Worm (Caenorhabditis elegans) whole organism, young adult: ENCODE measurements around the gene chil-10.

Experiments
- B0035.1 ChIP-seq: sonication (generic microtip); optimal IDR thresholded peaks from 2 replicates; lab custom pipeline; 2016; ENCODE audit warnings: missing genetic modification characterization, mild to moderate bottlenecking, missing compliant biosample characterization, missing genotype, missing genetic modification reagents
- B0261.1 ChIP-seq: sonication (generic microtip); optimal IDR thresholded peaks from 2 replicates; lab custom pipeline; 2016; ENCODE audit warnings: mild to moderate bottlenecking, missing genetic modification characterization, moderate library complexity, missing compliant biosample characterization
- D2030.7 ChIP-seq: fragments of 200-800 bp; sonication (Bioruptor generic); IDR thresholded peaks from 2 replicates; pipeline ENCODE4 v1.3.6; 2022; ENCODE audit warnings: missing genetic modification reagents, missing genetic modification characterization, missing compliant biosample characterization
- F23B12.7 ChIP-seq: sonication (generic microtip); optimal IDR thresholded peaks from 2 replicates; lab custom pipeline; 2017; ENCODE audit warnings: missing genetic modification characterization, mild to moderate bottlenecking, missing compliant biosample characterization, antibody characterized with exemption, moderate library complexity; ENCODE audit not compliant: insufficient read depth
- K11D2.4 ChIP-seq: fragments of 200-800 bp; sonication (Bioruptor generic); IDR thresholded peaks from 2 replicates; pipeline ENCODE4 v1.3.6; 2022; ENCODE audit warnings: missing genetic modification reagents, missing genetic modification characterization, missing compliant biosample characterization
- Y53F4B.3 ChIP-seq: fragments of 200-800 bp; sonication (Bioruptor generic); IDR thresholded peaks from 2 replicates; pipeline ENCODE4 v1.3.6; 2022; ENCODE audit warnings: missing genetic modification reagents, missing genetic modification characterization, missing compliant biosample characterization
- Y95B8A.8 ChIP-seq: fragments of 200-800 bp; sonication (Bioruptor generic); IDR thresholded peaks from 2 replicates; pipeline ENCODE4 v1.3.6; 2022; ENCODE audit warnings: missing genetic modification reagents, missing genetic modification characterization, missing compliant biosample characterization
- ZK185.1 ChIP-seq: sonication (generic microtip); optimal IDR thresholded peaks from 2 replicates; lab custom pipeline; 2016; ENCODE audit warnings: mild to moderate bottlenecking, missing genetic modification characterization, missing compliant biosample characterization; ENCODE audit not compliant: poor library complexity, severe bottlenecking
- ama-1 ChIP-seq, 3 experiments: fragments of 150-350 bp in 1 of 3; sonication (generic microtip) in 2 of 3; optimal IDR thresholded peaks; 2 replicates each; lab custom pipeline; 2014 to 2018; ENCODE audit warnings: missing biosample characterization in 2 of 3, missing genetic modification characterization in 2 of 3, missing genetic modification reagents in 2 of 3
- aptf-3 ChIP-seq: fragments of 200-800 bp; sonication (Bioruptor generic); IDR thresholded peaks from 2 replicates; pipeline ENCODE4 v1.3.6; 2022; ENCODE audit warnings: missing genetic modification characterization, missing compliant biosample characterization
- atf-7 ChIP-seq: sonication (generic microtip); optimal IDR thresholded peaks from 2 replicates; lab custom pipeline; 2017; ENCODE audit warnings: mild to moderate bottlenecking, missing genetic modification characterization, missing compliant biosample characterization
- athp-1 ChIP-seq: sonication (generic microtip); optimal IDR thresholded peaks from 2 replicates; lab custom pipeline; 2017; ENCODE audit warnings: mild to moderate bottlenecking, missing genetic modification characterization, missing compliant biosample characterization
- attf-3 ChIP-seq: fragments of 200-800 bp; sonication (Bioruptor generic); conservative IDR thresholded peaks from 2 replicates; pipeline ENCODE4 v1.3.6; 2022; ENCODE audit warnings: missing genetic modification reagents, missing genetic modification characterization, missing compliant biosample characterization
- ccch-3 ChIP-seq: fragments of 200-800 bp; sonication (Bioruptor generic); optimal IDR thresholded peaks from 2 replicates; lab custom pipeline; 2018; ENCODE audit warnings: mild to moderate bottlenecking, missing genetic modification characterization, missing compliant biosample characterization
- ceh-100 ChIP-seq: fragments of 200-800 bp; sonication (Bioruptor generic); IDR thresholded peaks from 2 replicates; pipeline ENCODE4 v1.3.6; 2022; ENCODE audit warnings: missing genetic modification reagents, missing genetic modification characterization, missing compliant biosample characterization
- ceh-27 ChIP-seq: fragments of 200-800 bp; sonication (Bioruptor generic); optimal IDR thresholded peaks from 2 replicates; lab custom pipeline; 2018; ENCODE audit warnings: mild to moderate bottlenecking, missing genetic modification characterization, moderate library complexity, missing compliant biosample characterization
- ceh-58 ChIP-seq: fragments of 200-800 bp; sonication (Bioruptor generic); IDR thresholded peaks from 2 replicates; pipeline ENCODE4 v1.3.6; 2022; ENCODE audit warnings: missing genetic modification characterization, missing compliant biosample characterization
- chd-7 ChIP-seq: sonication (generic microtip); optimal IDR thresholded peaks from 2 replicates; lab custom pipeline; 2016; ENCODE audit warnings: mild to moderate bottlenecking, missing genetic modification characterization, moderate library complexity, missing compliant biosample characterization
- egl-18 ChIP-seq: fragments of 200-800 bp; sonication (Bioruptor generic); IDR thresholded peaks from 2 replicates; pipeline ENCODE4 v1.3.6; 2022; ENCODE audit warnings: missing genetic modification reagents, missing genetic modification characterization, missing compliant biosample characterization
- fkh-3 ChIP-seq: sonication (generic microtip); optimal IDR thresholded peaks from 2 replicates; lab custom pipeline; 2016; ENCODE audit warnings: mild to moderate bottlenecking, missing genetic modification characterization, missing compliant biosample characterization
- gei-17 ChIP-seq: fragments of 200-800 bp; sonication (Bioruptor generic); optimal IDR thresholded peaks from 2 replicates; lab custom pipeline; 2018; ENCODE audit warnings: mild to moderate bottlenecking, missing genetic modification characterization, missing compliant biosample characterization
- him-1 ChIP-seq: sonication (generic microtip); optimal IDR thresholded peaks from 2 replicates; lab custom pipeline; 2016; ENCODE audit warnings: missing genotype, missing genetic modification reagents, missing genetic modification characterization, missing compliant biosample characterization
- hlh-12 ChIP-seq: sonication (generic microtip); optimal IDR thresholded peaks from 2 replicates; lab custom pipeline; 2016; ENCODE audit warnings: missing genetic modification characterization, missing compliant biosample characterization
- hmg-20 ChIP-seq: fragments of 200-800 bp; sonication (Bioruptor generic); IDR thresholded peaks from 2 replicates; pipeline ENCODE4 v1.3.6; 2022; ENCODE audit warnings: missing genetic modification reagents, missing genetic modification characterization, missing compliant biosample characterization
- hsf-1 ChIP-seq: fragments of 200-800 bp; sonication (Bioruptor generic); IDR thresholded peaks from 2 replicates; pipeline ENCODE4 v1.3.6; 2022; ENCODE audit warnings: missing genetic modification reagents, missing genetic modification characterization, missing compliant biosample characterization
- let-526 ChIP-seq: fragments of 200-800 bp; sonication (Bioruptor generic); IDR thresholded peaks from 2 replicates; pipeline ENCODE4 v1.3.6; 2022; ENCODE audit warnings: missing genetic modification reagents, missing genetic modification characterization, missing compliant biosample characterization
- lsy-27 ChIP-seq: sonication (generic microtip); optimal IDR thresholded peaks from 2 replicates; lab custom pipeline; 2017; ENCODE audit warnings: missing genetic modification characterization, mild to moderate bottlenecking, missing compliant biosample characterization, antibody characterized with exemption, missing genotype, borderline replicate concordance; ENCODE audit not compliant: insufficient read depth
- mcd-1 ChIP-seq: fragments of 200-800 bp; sonication (Bioruptor generic); IDR thresholded peaks from 2 replicates; pipeline ENCODE4 v1.3.6; 2022; ENCODE audit warnings: missing genetic modification reagents, missing genetic modification characterization, missing compliant biosample characterization
- mes-4 ChIP-seq: sonication (generic microtip); optimal IDR thresholded peaks from 2 replicates; lab custom pipeline; 2016; ENCODE audit warnings: missing genotype, missing genetic modification characterization, missing compliant biosample characterization
- nfya-1 ChIP-seq: sonication (generic microtip); optimal IDR thresholded peaks from 2 replicates; lab custom pipeline; 2017; ENCODE audit warnings: antibody characterized with exemption, missing compliant biosample characterization, missing genetic modification characterization, borderline replicate concordance; ENCODE audit not compliant: insufficient read depth
- nfyb-1 ChIP-seq: fragments of 200-800 bp; sonication (Bioruptor generic); IDR thresholded peaks from 2 replicates; pipeline ENCODE4 v1.3.6; 2022; ENCODE audit warnings: missing genetic modification reagents, missing genetic modification characterization, missing compliant biosample characterization
- nhr-27 ChIP-seq: fragments of 200-800 bp; sonication (Bioruptor generic); optimal IDR thresholded peaks from 2 replicates; lab custom pipeline; 2018; ENCODE audit warnings: mild to moderate bottlenecking, missing genetic modification characterization, moderate library complexity, missing compliant biosample characterization
- nhr-90 ChIP-seq: sonication (generic microtip); optimal IDR thresholded peaks from 2 replicates; lab custom pipeline; 2016; ENCODE audit warnings: missing genotype, mild to moderate bottlenecking, missing genetic modification characterization, missing compliant biosample characterization
- rcor-1 ChIP-seq: fragments of 200-800 bp; sonication (Bioruptor generic); IDR thresholded peaks from 2 replicates; pipeline ENCODE4 v1.3.6; 2022; ENCODE audit warnings: missing genetic modification reagents, missing genetic modification characterization, missing compliant biosample characterization
- rpc-1 ChIP-seq, 2 experiments: fragments of 150-350 bp in 1 of 2; sonication (generic microtip) in 1 of 2; optimal IDR thresholded peaks; 2 replicates each; lab custom pipeline; 2014 to 2018; ENCODE audit warnings: missing biosample characterization in 1 of 2, missing genetic modification characterization in 1 of 2, missing genetic modification reagents in 1 of 2, missing genotype in 1 of 2
- sdz-38 ChIP-seq: sonication (generic microtip); optimal IDR thresholded peaks from 2 replicates; lab custom pipeline; 2016; ENCODE audit warnings: missing genotype, missing genetic modification characterization, missing compliant biosample characterization
- snpc-4 ChIP-seq, 5 experiments: fragments of 150-350 bp in 1 of 5; sonication (generic microtip) in 4 of 5; optimal IDR thresholded peaks; 2 replicates each; lab custom pipeline; 2014 to 2018; ENCODE audit warnings: missing genetic modification characterization in 5 of 5, missing biosample characterization in 3 of 5, antibody characterized with exemption in 2 of 5, mild to moderate bottlenecking in 2 of 5, missing compliant biosample characterization in 2 of 5, missing genotype in 2 of 5, moderate library complexity in 2 of 5, missing genetic modification reagents in 1 of 5
- somi-1 ChIP-seq: fragments of 200-800 bp; sonication (Bioruptor generic); optimal IDR thresholded peaks from 2 replicates; lab custom pipeline; 2018; ENCODE audit warnings: mild to moderate bottlenecking, missing genetic modification characterization, missing compliant biosample characterization
- tbp1 ChIP-seq: fragments of 200-800 bp; sonication (Bioruptor generic); optimal IDR thresholded peaks from 2 replicates; lab custom pipeline; 2018; ENCODE audit warnings: mild to moderate bottlenecking, missing genetic modification characterization, missing compliant biosample characterization
- tbx-9 ChIP-seq: sonication (generic microtip); optimal IDR thresholded peaks from 2 replicates; lab custom pipeline; 2016; ENCODE audit warnings: borderline replicate concordance, missing genetic modification characterization, inconsistent platforms, missing compliant biosample characterization
- tlf-1 ChIP-seq: fragments of 200-800 bp; sonication (Bioruptor generic); optimal IDR thresholded peaks from 2 replicates; lab custom pipeline; 2018; ENCODE audit warnings: mild to moderate bottlenecking, missing genetic modification characterization, missing compliant biosample characterization
- xnd-1 ChIP-seq: sonication (generic microtip); optimal IDR thresholded peaks from 2 replicates; lab custom pipeline; 2016; ENCODE audit warnings: missing genotype, missing genetic modification reagents, missing genetic modification characterization, missing compliant biosample characterization
- zfh-2 ChIP-seq: fragments of 200-800 bp; sonication (Bioruptor generic); conservative IDR thresholded peaks from 2 replicates; pipeline ENCODE4 v1.3.6; 2022; ENCODE audit warnings: missing genetic modification reagents, missing genetic modification characterization, missing compliant biosample characterization
- zim-3 ChIP-seq: sonication (generic microtip); optimal IDR thresholded peaks from 2 replicates; lab custom pipeline; 2017; ENCODE audit warnings: mild to moderate bottlenecking, missing genetic modification characterization, moderate library complexity, missing compliant biosample characterization
- ztf-18 ChIP-seq: sonication (generic microtip); optimal IDR thresholded peaks from 2 replicates; lab custom pipeline; 2016; ENCODE audit warnings: missing genotype, mild to moderate bottlenecking, missing genetic modification characterization, missing compliant biosample characterization
- ztf-22 ChIP-seq: fragments of 200-800 bp; sonication (Bioruptor generic); optimal IDR thresholded peaks from 2 replicates; lab custom pipeline; 2018; ENCODE audit warnings: mild to moderate bottlenecking, missing genetic modification characterization, moderate library complexity, missing compliant biosample characterization
- ztf-26 ChIP-seq: sonication (generic microtip); optimal IDR thresholded peaks from 2 replicates; lab custom pipeline; 2017; ENCODE audit warnings: missing genetic modification characterization, missing compliant biosample characterization
- ztf-28 ChIP-seq: fragments of 200-800 bp; sonication (Bioruptor generic); IDR thresholded peaks from 2 replicates; pipeline ENCODE4 v1.3.6; 2022; ENCODE audit warnings: missing genetic modification reagents, missing genetic modification characterization, missing compliant biosample characterization
- ztf-6 ChIP-seq: fragments of 200-800 bp; sonication (Bioruptor generic); IDR thresholded peaks from 2 replicates; pipeline ENCODE4 v1.3.6; 2022; ENCODE audit warnings: missing genetic modification reagents, missing genetic modification characterization, missing compliant biosample characterization

The chil-10 gene

DNA sequence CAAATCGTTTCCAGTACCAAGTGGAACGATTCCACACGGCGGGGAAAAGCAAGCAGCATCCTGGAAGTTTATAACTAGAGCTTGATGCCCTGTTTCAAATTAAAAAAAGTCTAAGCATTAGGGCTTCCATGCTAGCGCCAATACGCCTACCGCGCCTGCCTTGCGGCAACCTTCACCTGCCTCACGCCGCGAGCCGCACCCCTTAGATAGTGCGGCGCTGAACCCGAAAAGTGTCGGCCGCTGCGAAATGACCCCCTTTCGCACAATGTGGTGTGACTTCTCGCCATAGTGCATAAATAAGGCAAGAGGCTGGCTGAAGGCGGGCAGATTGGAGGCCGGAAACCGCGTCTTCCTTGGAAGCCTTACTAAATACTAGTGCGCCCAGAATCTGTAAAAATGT lies 28.8 kb downstream of the chil-10 start (continued):
- no peak for TF ChIP-seq tbx-9
- no peak for TF ChIP-seq ztf-18 (tag; lab: Kevin White, UChicago)
- no peak for TF ChIP-seq ZK185.1 (tag; lab: Kevin White, UChicago)
- TF ChIP-seq fkh-3 (tag; lab: Kevin White, UChicago) = no peak
- TF ChIP-seq ceh-58 (GFP tag; lab: Robert Waterston, UW) = no peak
- TF ChIP-seq somi-1 (GFP tag; lab: Kevin White, UChicago) = no peak
- TF ChIP-seq athp-1 = no peak
- TF ChIP-seq sdz-38 = no peak
- no peak for TF ChIP-seq xnd-1
- TF ChIP-seq nfya-1 (tag; lab: Kevin White, UChicago) = no peak
- TF ChIP-seq let-526 (GFP tag; lab: Robert Waterston, UW) = no peak
- no peak for TF ChIP-seq nhr-27 (tag; lab: Kevin White, UChicago)
- TF ChIP-seq ccch-3 = no peak
- 0 out of 2 replicates have a peak, but pooled peaks have one; percentile 11 for TF ChIP-seq egl-18 (GFP tag; lab: Robert Waterston, UW)
- TF ChIP-seq him-1 (tag; lab: Kevin White, UChicago) = no peak
- TF ChIP-seq hlh-12 = no peak
- TF ChIP-seq D2030.7 = no peak
- TF ChIP-seq atf-7 (tag; lab: Kevin White, UChicago) = no peak
- no peak for TF ChIP-seq F23B12.7
- TF ChIP-seq B0261.1 (tag; lab: Kevin White, UChicago) = no peak
- TF ChIP-seq mcd-1 (GFP tag; lab: Robert Waterston, UW) = 0 out of 2 replicates have a peak, but pooled peaks have one; percentile 16
- TF ChIP-seq Y95B8A.8 (GFP tag; lab: Robert Waterston, UW) = no peak
- TF ChIP-seq rpc-1 (optimal IDR thresholded peaks at IDR 0.05; lab: Kevin White, UChicago) = no peak
- TF ChIP-seq rpc-1 (tag; optimal IDR thresholded peaks at IDR 0.05; lab: Kevin White, UChicago) = no peak
- TF ChIP-seq zfh-2 = peak; percentile 90
- TF ChIP-seq nfyb-1 (GFP tag; lab: Robert Waterston, UW) = no peak
- TF ChIP-seq B0035.1 (tag; lab: Kevin White, UChicago) = no peak
- TF ChIP-seq ztf-22 (GFP tag; lab: Kevin White, UChicago) = no peak
- no peak for TF ChIP-seq ztf-26 (tag; lab: Kevin White, UChicago)
- TF ChIP-seq snpc-4 (GFP tag; optimal IDR thresholded peaks at IDR 0.05; lab: Kevin White, UChicago) = peak; percentile 61
- TF ChIP-seq snpc-4 (tag; optimal IDR thresholded peaks at IDR 0.05; lab: Kevin White, UChicago) = peak; percentile 37 to 87 (median 72)
- TF ChIP-seq Y53F4B.3 (GFP tag; lab: Robert Waterston, UW) = no peak
- TF ChIP-seq hmg-20 (GFP tag; lab: Robert Waterston, UW) = no peak
- no peak for TF ChIP-seq ztf-28 (GFP tag; lab: Robert Waterston, UW)
- TF ChIP-seq K11D2.4 (GFP tag; lab: Robert Waterston, UW) = no peak
- TF ChIP-seq zim-3 (tag; lab: Kevin White, UChicago) = peak; percentile 37
- no peak for TF ChIP-seq aptf-3

DNA sequence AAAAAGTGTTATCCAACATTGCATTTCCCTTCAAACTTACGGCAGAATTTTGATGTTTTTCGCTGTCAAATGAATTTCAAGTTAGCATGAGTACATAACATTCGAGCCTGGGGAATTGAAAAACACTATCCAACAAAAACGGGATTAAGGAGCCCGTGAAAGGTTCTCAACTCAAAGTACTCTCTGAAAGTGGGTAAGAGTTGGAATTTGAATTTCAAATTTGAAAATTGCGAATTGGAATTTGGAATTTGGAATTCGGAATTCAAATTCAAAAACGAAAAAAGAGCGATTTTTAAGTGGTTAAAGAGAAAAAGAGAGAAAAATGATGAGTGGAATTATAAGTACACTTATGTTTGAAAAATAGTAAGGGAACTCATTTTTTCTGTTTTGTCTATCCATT lies 33.6 kb downstream of the chil-10 start, which contains the start of the genes C09E10.3 and dgk-1:
Gene C09E10.3, minus strand, starts transcription at position 101 of the 400 bp plus-strand sequence.
Gene dgk-1, minus strand, starts transcription at position 183 of the 400 bp plus-strand sequence.
- TF ChIP-seq hsf-1 (GFP tag; lab: Robert Waterston, UW) (no peak), mes-4 (tag; lab: Kevin White, UChicago) (no peak), ama-1 (optimal IDR thresholded peaks at IDR 0.05; lab: Kevin White, UChicago) (no peak), ama-1 (GFP tag; optimal IDR thresholded peaks at IDR 0.05; lab: Kevin White, UChicago) (no peak), ceh-27 (GFP tag; lab: Kevin White, UChicago) (no peak), K11D2.4 (GFP tag; lab: Robert Waterston, UW) (no peak), gei-17 (GFP tag; lab: Kevin White, UChicago) (no peak), tlf-1 (GFP tag; lab: Kevin White, UChicago) (no peak), chd-7 (tag; lab: Kevin White, UChicago) (no peak), nhr-90 (no peak), ceh-100 (GFP tag; lab: Robert Waterston, UW) (no peak), ztf-6 (GFP tag; lab: Robert Waterston, UW) (no peak), rcor-1 (no peak), lsy-27 (tag; lab: Kevin White, UChicago) (no peak), tbp1 (no peak), attf-3 (no peak)
